Worm (Caenorhabditis elegans): Measurements from ENCODE around the gene C01G10.6.

The C01G10.6 gene

ce11 chrV:15087207-15087706 lies at the start of gene C01G10.6, which contains the start of gene C01G10.15:
Gene C01G10.6 (plus strand): TSS chrV:15087656.
Gene C01G10.15 (minus strand): TSS chrV:15087307.
- no peak for TF ChIP-seq unc-62 (GFP tag; optimal IDR thresholded peaks at IDR 0.05)

ce11 chrV:15048107-15048506 lies 39.3 kb upstream of the C01G10.6 start, which contains the start of gene sdc-3:
Gene sdc-3 (minus strand): TSS chrV:15048207.
- TF ChIP-seq unc-62 (GFP tag; optimal IDR thresholded peaks at IDR 0.05) = no peak

- no peak for TF ChIP-seq unc-62 (GFP tag; optimal IDR thresholded peaks at IDR 0.05)
Measured at ce11 chrV:15051720-15052119, 35.7 kb upstream of the C01G10.6 start.

ce11 chrV:15052368-15052767 lies 35.1 kb upstream of the C01G10.6 start, which contains the start of the genes fbxa-82 and C25D7.5:
Gene fbxa-82 (minus strand): TSS chrV:15052530.
Gene C25D7.5 (plus strand): TSS chrV:15052650.
- no peak for TF ChIP-seq unc-62 (GFP tag; optimal IDR thresholded peaks at IDR 0.05)

ce11 chrV:15054733-15055132 lies 32.7 kb upstream of the C01G10.6 start:
- TF ChIP-seq unc-62 (GFP tag; optimal IDR thresholded peaks at IDR 0.05) = no peak

- TF ChIP-seq unc-62 (GFP tag; optimal IDR thresholded peaks at IDR 0.05) = no peak
Measured at ce11 chrV:15055873-15056272, 31.6 kb upstream of the C01G10.6 start, which contains the start of gene C25D7.16. Gene C25D7.16 (plus strand): TSS chrV:15056173.

ce11 chrV:15056346-15056839 lies 31.1 kb upstream of the C01G10.6 start:
- TF ChIP-seq unc-62 (GFP tag; optimal IDR thresholded peaks at IDR 0.05) = no peak

- TF ChIP-seq unc-62 (GFP tag; optimal IDR thresholded peaks at IDR 0.05) = no peak
Measured at ce11 chrV:15057724-15058123, 29.7 kb upstream of the C01G10.6 start.

- no peak for TF ChIP-seq unc-62 (GFP tag; optimal IDR thresholded peaks at IDR 0.05)
Measured at ce11 chrV:15058423-15058822, 29.0 kb upstream of the C01G10.6 start.

ce11 chrV:15058965-15059364 lies 28.5 kb upstream of the C01G10.6 start:
- TF ChIP-seq unc-62 (GFP tag; optimal IDR thresholded peaks at IDR 0.05) = no peak

- TF ChIP-seq unc-62 (GFP tag; optimal IDR thresholded peaks at IDR 0.05) = no peak
Measured at ce11 chrV:15059534-15059933, 27.9 kb upstream of the C01G10.6 start, which contains the start of the genes mcm-3 and C25D7.15. Gene mcm-3 (minus strand): TSS chrV:15059599. Gene C25D7.15 (plus strand): TSS chrV:15059808.

ce11 chrV:15060595-15060994 lies 26.9 kb upstream of the C01G10.6 start:
- no peak for TF ChIP-seq unc-62 (GFP tag; optimal IDR thresholded peaks at IDR 0.05)

- no peak for TF ChIP-seq unc-62 (GFP tag; optimal IDR thresholded peaks at IDR 0.05)
Measured at ce11 chrV:15063987-15064386, 23.5 kb upstream of the C01G10.6 start, which contains the start of gene rap-2. Gene rap-2 (minus strand): TSS chrV:15064087.

ce11 chrV:15065068-15065744 lies 22.2 kb upstream of the C01G10.6 start, which contains the start of gene C25D7.9:
Gene C25D7.9 (plus strand): TSS chrV:15065135.
- no peak for TF ChIP-seq unc-62 (GFP tag; optimal IDR thresholded peaks at IDR 0.05)

- TF ChIP-seq unc-62 (GFP tag; optimal IDR thresholded peaks at IDR 0.05) = no peak
Measured at ce11 chrV:15065837-15066348, 21.6 kb upstream of the C01G10.6 start, which contains the start of gene otub-1. Gene otub-1 (plus strand): TSS chrV:15066298.

ce11 chrV:15067165-15067564 lies 20.3 kb upstream of the C01G10.6 start, which contains the start of gene C25D7.10:
Gene C25D7.10 (plus strand): TSS chrV:15067465.
- no peak for TF ChIP-seq unc-62 (GFP tag; optimal IDR thresholded peaks at IDR 0.05)
